Worm (Caenorhabditis elegans) whole organism, early embryonic: ENCODE data around the gene cdf-1.

Source experiments
- B0310.2 ChIP-seq: sonication (generic microtip); optimal IDR thresholded peaks from 2 replicates; lab custom pipeline; 2016; ENCODE audit warnings: mild to moderate bottlenecking, missing genetic modification characterization, missing compliant biosample characterization
- F13C5.2 ChIP-seq: sonication (generic microtip); optimal IDR thresholded peaks from 2 replicates; lab custom pipeline; 2017; ENCODE audit warnings: mild to moderate bottlenecking, missing genetic modification characterization, inconsistent platforms, missing compliant biosample characterization
- ama-1 ChIP-seq: fragments of 150-350 bp; optimal IDR thresholded peaks from 2 replicates; lab custom pipeline; 2014
- ceh-36 ChIP-seq: sonication (generic microtip); optimal IDR thresholded peaks from 2 replicates; lab custom pipeline; 2016; ENCODE audit warnings: missing genetic modification characterization, inconsistent platforms, missing compliant biosample characterization
- ets-7 ChIP-seq: sonication (generic microtip); optimal IDR thresholded peaks from 2 replicates; lab custom pipeline; 2016; ENCODE audit warnings: missing genotype, missing genetic modification characterization, missing compliant biosample characterization
- flt-1 ChIP-seq: fragments of 200-800 bp; sonication (Bioruptor generic); IDR thresholded peaks from 2 replicates; pipeline ENCODE4 v1.3.6; 2022; ENCODE audit warnings: missing genetic modification characterization, missing compliant biosample characterization
- hmg-4 ChIP-seq: fragments of 200-800 bp; sonication (Bioruptor generic); optimal IDR thresholded peaks from 2 replicates; lab custom pipeline; 2018; ENCODE audit warnings: mild to moderate bottlenecking, missing genetic modification characterization, missing compliant biosample characterization
- hnd-1 ChIP-seq: sonication (generic microtip); optimal IDR thresholded peaks from 2 replicates; lab custom pipeline; 2016; ENCODE audit warnings: missing genetic modification characterization, missing compliant biosample characterization
- pes-1 ChIP-seq: fragments of 200-800 bp; sonication (Bioruptor generic); IDR thresholded peaks from 2 replicates; pipeline ENCODE4 v1.3.6; 2022; ENCODE audit warnings: missing genetic modification reagents, missing genetic modification characterization, missing compliant biosample characterization
- scrt-1 ChIP-seq: fragments of 200-800 bp; sonication (Bioruptor generic); IDR thresholded peaks from 2 replicates; pipeline ENCODE4 v1.3.6; 2022; ENCODE audit warnings: missing genetic modification characterization, missing compliant biosample characterization
- sea-1 ChIP-seq: fragments of 200-800 bp; sonication (Bioruptor generic); conservative IDR thresholded peaks from 2 replicates; pipeline ENCODE4 v1.3.6; 2022; ENCODE audit warnings: missing genetic modification characterization, missing compliant biosample characterization
- tbx-11 ChIP-seq: fragments of 200-800 bp; sonication (Bioruptor generic); IDR thresholded peaks from 2 replicates; pipeline ENCODE4 v1.3.6; 2022; ENCODE audit warnings: missing genetic modification characterization, missing compliant biosample characterization
- tbx-37 ChIP-seq: fragments of 200-800 bp; sonication (Bioruptor generic); conservative IDR thresholded peaks from 2 replicates; pipeline ENCODE4 v1.3.6; 2022; ENCODE audit warnings: missing genetic modification reagents, missing genetic modification characterization, missing compliant biosample characterization

DNA sequence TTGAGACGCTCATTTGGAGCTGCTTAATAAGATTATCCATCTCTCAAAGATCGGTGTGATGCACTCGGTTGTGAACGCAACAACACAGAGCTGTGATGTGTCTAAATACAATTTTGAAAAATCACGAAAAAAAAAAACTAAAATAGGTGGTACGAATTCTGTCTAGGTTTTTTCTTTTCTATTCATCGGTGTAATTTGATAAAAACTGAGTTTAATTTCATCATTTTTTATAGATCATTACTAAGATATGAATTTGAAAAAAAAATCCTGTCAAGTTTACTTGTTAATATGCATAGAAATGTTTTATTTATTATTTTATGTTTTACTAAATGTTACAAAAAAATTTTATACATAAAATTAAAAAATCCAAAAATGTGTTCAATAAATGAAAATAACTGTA, 25.1 kb upstream of the cdf-1 start, which contains the start of gene ceh-60:
- TF ChIP-seq flt-1 (GFP tag; lab: Robert Waterston, UW) (no peak), B0310.2 (no peak), scrt-1 (GFP tag; lab: Robert Waterston, UW) (no peak), pes-1 (GFP tag; lab: Robert Waterston, UW) (no peak), ama-1 (lab: Kevin White, UChicago) (no peak), ceh-36 (tag; lab: Kevin White, UChicago) (no peak), tbx-37 (no peak), hnd-1 (tag; lab: Kevin White, UChicago) (no peak), sea-1 (no peak), F13C5.2 (tag; lab: Kevin White, UChicago) (no peak), tbx-11 (GFP tag; lab: Robert Waterston, UW) (no peak), ets-7 (no peak), hmg-4 (GFP tag; lab: Kevin White, UChicago) (no peak)
